Fruit fly (Drosophila melanogaster) whole organism, embryonic: ENCODE results near the gene CG15254.

Experiments
- CG12071 ChIP-seq: fragments of 200-800 bp; sonication (Bioruptor generic); optimal IDR thresholded peaks from 3 replicates; lab custom pipeline; 2018; ENCODE audit warnings: missing biosample characterization, mild to moderate bottlenecking, missing genetic modification characterization
- CG12391 ChIP-seq: fragments of 200-800 bp; sonication (Bioruptor generic); optimal IDR thresholded peaks from 3 replicates; lab custom pipeline; 2018; ENCODE audit warnings: missing biosample characterization, mild to moderate bottlenecking, missing genetic modification characterization, moderate library complexity
- CG14441 ChIP-seq: fragments of 200-800 bp; sonication (Bioruptor generic); IDR thresholded peaks from 2 replicates; pipeline ENCODE4 v1.3.6; 2022; ENCODE audit warnings: missing biosample characterization, missing genetic modification characterization
- Hand ChIP-seq: fragments of 200-800 bp; sonication (Bioruptor generic); optimal IDR thresholded peaks from 2 replicates; lab custom pipeline; 2017; ENCODE audit warnings: mild to moderate bottlenecking, missing biosample characterization, missing genetic modification reagents, missing genetic modification characterization
- Hr39 ChIP-seq: fragments of >200 bp; optimal IDR thresholded peaks from 2 replicates; lab custom pipeline; 2017
- YL-1 ChIP-seq: fragments of 200-800 bp; sonication (Bioruptor generic); optimal IDR thresholded peaks from 3 replicates; lab custom pipeline; 2017; ENCODE audit warnings: missing biosample characterization, mild to moderate bottlenecking, missing genetic modification characterization
- bowl ChIP-seq: fragments of 200-800 bp; sonication (Bioruptor generic); IDR thresholded peaks from 2 replicates; pipeline ENCODE4 v1.3.6; 2022; ENCODE audit warnings: missing biosample characterization, missing genetic modification characterization
- fd102C ChIP-seq: fragments of 200-800 bp; sonication (Bioruptor generic); optimal IDR thresholded peaks from 2 replicates; lab custom pipeline; 2018; ENCODE audit warnings: missing biosample characterization, mild to moderate bottlenecking, missing genetic modification characterization, moderate library complexity
- gem ChIP-seq: fragments of 200-800 bp; sonication (Bioruptor generic); optimal IDR thresholded peaks from 2 replicates; lab custom pipeline; 2019; ENCODE audit warnings: missing biosample characterization, mild to moderate bottlenecking, missing genetic modification characterization, moderate library complexity
- kay ChIP-seq: fragments of 200-800 bp; sonication (Bioruptor generic); optimal IDR thresholded peaks from 2 replicates; lab custom pipeline; 2016; ENCODE audit warnings: missing biosample characterization, missing genetic modification characterization
- psq ChIP-seq: fragments of 200-800 bp; sonication (Bioruptor generic); optimal IDR thresholded peaks from 2 replicates; lab custom pipeline; 2017; ENCODE audit warnings: missing biosample characterization, missing genetic modification characterization

DNA sequence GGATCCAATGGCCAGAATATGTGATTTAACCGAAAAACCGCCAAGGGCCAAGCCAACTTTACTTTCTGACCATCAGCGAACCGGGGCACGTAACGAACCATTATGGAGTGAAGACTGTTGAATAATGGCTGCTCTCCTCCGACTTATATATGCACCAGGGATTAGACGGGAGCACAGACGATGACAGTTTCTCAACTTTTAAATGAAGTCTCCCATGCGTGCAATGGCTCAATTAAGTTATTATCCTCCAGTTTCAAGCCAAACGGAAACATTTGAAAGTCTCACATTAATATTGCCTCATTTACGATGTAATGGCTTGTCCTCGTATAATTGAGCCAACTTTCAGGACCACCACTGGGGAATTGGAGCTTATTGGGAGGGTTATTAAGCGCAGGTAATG is 8.8 kb upstream of the CG15254 start, which contains the start of gene Or35a:
- TF ChIP-seq bowl (no peak), gem (tag; lab: Kevin White, UChicago) (no peak), Hr39 (lab: Kevin White, UChicago) (no peak), CG12391 (tag; lab: Kevin White, UChicago) (no peak), psq (no peak), Hand (GFP tag; lab: Kevin White, UChicago) (no peak), CG12071 (no peak), YL-1 (GFP tag; lab: Kevin White, UChicago) (no peak), CG14441 (GFP tag; lab: Robert Waterston, UW) (no peak), kay (GFP tag; lab: Kevin White, UChicago) (no peak), fd102C (GFP tag; lab: Kevin White, UChicago) (no peak)
